Worm (Caenorhabditis elegans) whole organism, L4 larva: ENCODE measurements around the gene K08H2.7.
A peak's percentile ranks its signal among the peaks of the same experiment; 100 is the strongest.

Experiments
- F10B5.3 ChIP-seq: sonication (generic microtip); optimal IDR thresholded peaks from 2 replicates; lab custom pipeline; 2016; ENCODE audit warnings: mild to moderate bottlenecking, missing genetic modification characterization, missing compliant biosample characterization
- F26F4.8 ChIP-seq: fragments of 200-800 bp; sonication (Bioruptor generic); conservative IDR thresholded peaks from 2 replicates; pipeline ENCODE4 v1.3.6; 2022; ENCODE audit warnings: missing genetic modification characterization, missing compliant biosample characterization
- F49E8.2 ChIP-seq: sonication (generic microtip); optimal IDR thresholded peaks from 2 replicates; lab custom pipeline; 2016; ENCODE audit warnings: missing compliant biosample characterization, mild to moderate bottlenecking, missing genetic modification characterization, borderline replicate concordance
- ZK337.2 ChIP-seq: fragments of 200-800 bp; sonication (Bioruptor generic); IDR thresholded peaks from 2 replicates; pipeline ENCODE4 v1.3.6; 2022; ENCODE audit warnings: missing genetic modification reagents, missing genetic modification characterization, missing compliant biosample characterization
- aha-1 ChIP-seq: fragments of 150-350 bp; peaks from one replicate; lab custom pipeline; 2014; ENCODE audit warnings: missing biosample characterization, missing genetic modification characterization
- ama-1 ChIP-seq: fragments of 150-350 bp; optimal IDR thresholded peaks from 2 replicates; lab custom pipeline; 2014; ENCODE audit warnings: inconsistent platforms, mixed read lengths
- ceh-28 ChIP-seq: fragments of 150-350 bp; optimal IDR thresholded peaks from 2 replicates; lab custom pipeline; 2014; ENCODE audit warnings: missing biosample characterization, missing genetic modification reagents, missing genetic modification characterization
- ceh-32 ChIP-seq: sonication (generic microtip); optimal IDR thresholded peaks from 2 replicates; lab custom pipeline; 2016; ENCODE audit warnings: mild to moderate bottlenecking, missing genetic modification characterization, missing compliant biosample characterization; ENCODE audit not compliant: poor library complexity
- ceh-62 ChIP-seq: sonication (generic microtip); optimal IDR thresholded peaks from 2 replicates; lab custom pipeline; 2017; ENCODE audit warnings: missing biosample characterization, missing genetic modification characterization
- ceh-82 ChIP-seq: sonication (generic microtip); optimal IDR thresholded peaks from 2 replicates; lab custom pipeline; 2017; ENCODE audit warnings: missing biosample characterization, missing genetic modification characterization
- cey-2 ChIP-seq: sonication (generic microtip); optimal IDR thresholded peaks from 3 replicates; lab custom pipeline; 2017; ENCODE audit warnings: missing genetic modification characterization, mild to moderate bottlenecking, missing compliant biosample characterization, antibody characterized with exemption, borderline replicate concordance; ENCODE audit not compliant: insufficient read depth
- ctbp-1 ChIP-seq: fragments of 200-800 bp; sonication (Bioruptor generic); IDR thresholded peaks from 2 replicates; pipeline ENCODE4 v1.3.6; 2022; ENCODE audit warnings: missing genetic modification reagents, missing genetic modification characterization, missing compliant biosample characterization
- daf-19 ChIP-seq: fragments of 200-800 bp; sonication (Bioruptor generic); conservative IDR thresholded peaks from 2 replicates; pipeline ENCODE4 v1.3.6; 2022; ENCODE audit warnings: missing genetic modification characterization, missing compliant biosample characterization
- dpl-1 ChIP-seq: fragments of 150-350 bp; optimal IDR thresholded peaks from 2 replicates; lab custom pipeline; 2014; ENCODE audit warnings: missing biosample characterization, missing genetic modification reagents, missing genetic modification characterization
- dve-1 ChIP-seq: sonication (generic microtip); optimal IDR thresholded peaks from 2 replicates; lab custom pipeline; 2017; ENCODE audit warnings: antibody characterized with exemption, mild to moderate bottlenecking, missing genetic modification characterization, missing compliant biosample characterization; ENCODE audit not compliant: insufficient read depth
- egl-27 ChIP-seq: sonication (generic microtip); optimal IDR thresholded peaks from 3 replicates; lab custom pipeline; 2017; ENCODE audit warnings: missing biosample characterization, missing genetic modification reagents, missing genetic modification characterization
- hlh-30 ChIP-seq: sonication (generic microtip); optimal IDR thresholded peaks from 2 replicates; lab custom pipeline; 2017; ENCODE audit warnings: antibody characterized with exemption, mild to moderate bottlenecking, missing genetic modification characterization, missing compliant biosample characterization; ENCODE audit not compliant: insufficient read depth
- jun-1 ChIP-seq: fragments of 150-350 bp; optimal IDR thresholded peaks from 2 replicates; lab custom pipeline; 2014; ENCODE audit warnings: missing biosample characterization, missing genetic modification reagents, missing genetic modification characterization
- lin-13 ChIP-seq: fragments of 150-350 bp; optimal IDR thresholded peaks from 2 replicates; lab custom pipeline; 2014; ENCODE audit warnings: missing biosample characterization, missing genetic modification reagents, missing genetic modification characterization
- lin-15B ChIP-seq: fragments of 150-350 bp; sonication (generic microtip); optimal IDR thresholded peaks from 3 replicates; lab custom pipeline; 2014; ENCODE audit warnings: missing biosample characterization, missing genetic modification characterization
- lin-29 ChIP-seq: fragments of 200-800 bp; sonication (Bioruptor generic); IDR thresholded peaks from 2 replicates; pipeline ENCODE4 v1.3.6; 2022; ENCODE audit warnings: missing genetic modification reagents, missing genetic modification characterization, missing compliant biosample characterization
- lir-3 ChIP-seq: sonication (generic microtip); optimal IDR thresholded peaks from 2 replicates; lab custom pipeline; 2016; ENCODE audit warnings: mild to moderate bottlenecking, missing genetic modification characterization, missing compliant biosample characterization
- lsy-2 ChIP-seq, 2 experiments: fragments of 150-350 bp in 1 of 2; sonication (generic microtip) in 1 of 2; optimal IDR thresholded peaks; 2 replicates each; lab custom pipeline; 2014 to 2017; ENCODE audit warnings: missing biosample characterization in 2 of 2, missing genetic modification characterization in 2 of 2
- madf-5 ChIP-seq, 2 experiments: fragments of 200-800 bp; sonication (Bioruptor generic); IDR thresholded peaks; 2 replicates each; pipeline ENCODE4 v1.3.6; 2022; ENCODE audit warnings: missing compliant biosample characterization in 2 of 2, missing genetic modification characterization in 2 of 2
- mep-1 ChIP-seq: fragments of 150-350 bp; sonication (generic microtip); optimal IDR thresholded peaks from 3 replicates; lab custom pipeline; 2014; ENCODE audit warnings: missing biosample characterization, missing genetic modification characterization
- mes-2 ChIP-seq: sonication (generic microtip); optimal IDR thresholded peaks from 2 replicates; lab custom pipeline; 2016; ENCODE audit warnings: missing genotype, mild to moderate bottlenecking, missing genetic modification characterization, missing compliant biosample characterization; ENCODE audit not compliant: poor library complexity, severe bottlenecking
- mxl-3 ChIP-seq: fragments of 200-800 bp; sonication (Bioruptor generic); optimal IDR thresholded peaks from 2 replicates; lab custom pipeline; 2018; ENCODE audit warnings: mild to moderate bottlenecking, missing genetic modification characterization, missing compliant biosample characterization
- nhr-10 ChIP-seq: fragments of 150-350 bp; optimal IDR thresholded peaks from 2 replicates; lab custom pipeline; 2014; ENCODE audit warnings: missing biosample characterization, missing genetic modification characterization
- nhr-11 ChIP-seq: fragments of 150-350 bp; optimal IDR thresholded peaks from 2 replicates; lab custom pipeline; 2014; ENCODE audit warnings: missing biosample characterization, missing genetic modification characterization
- nhr-48 ChIP-seq: sonication (generic microtip); optimal IDR thresholded peaks from 2 replicates; lab custom pipeline; 2016; ENCODE audit warnings: mild to moderate bottlenecking, missing genetic modification characterization, missing compliant biosample characterization
- nhr-6 ChIP-seq: fragments of 150-350 bp; optimal IDR thresholded peaks from 2 replicates; lab custom pipeline; 2014; ENCODE audit warnings: missing biosample characterization, missing genetic modification characterization
- nhr-77 ChIP-seq: fragments of 150-350 bp; optimal IDR thresholded peaks from 2 replicates; lab custom pipeline; 2014; ENCODE audit warnings: missing biosample characterization, missing genetic modification characterization
- php-3 ChIP-seq: fragments of 200-800 bp; sonication (Bioruptor generic); IDR thresholded peaks from 2 replicates; pipeline ENCODE4 v1.3.6; 2022; ENCODE audit warnings: missing genetic modification reagents, missing genetic modification characterization, missing compliant biosample characterization
- pqm-1 ChIP-seq: sonication (generic microtip); optimal IDR thresholded peaks from 2 replicates; lab custom pipeline; 2017; ENCODE audit warnings: missing biosample characterization, missing genetic modification characterization
- sdz-12 ChIP-seq: fragments of 200-800 bp; sonication (Bioruptor generic); optimal IDR thresholded peaks from 2 replicates; lab custom pipeline; 2018; ENCODE audit warnings: mild to moderate bottlenecking, missing genetic modification characterization, missing compliant biosample characterization
- skn-1 ChIP-seq: fragments of 150-350 bp; optimal IDR thresholded peaks from 2 replicates; lab custom pipeline; 2014; ENCODE audit warnings: missing biosample characterization, missing genetic modification characterization
- snpc-1.2 ChIP-seq: fragments of 200-800 bp; sonication (Bioruptor generic); IDR thresholded peaks from 2 replicates; pipeline ENCODE4 v1.3.6; 2022; ENCODE audit warnings: missing genetic modification reagents, missing genetic modification characterization, missing compliant biosample characterization
- tag-97 ChIP-seq: fragments of 200-800 bp; sonication (Bioruptor generic); IDR thresholded peaks from 2 replicates; pipeline ENCODE4 v1.3.6; 2022; ENCODE audit warnings: missing genetic modification characterization, missing compliant biosample characterization
- tra-1 ChIP-seq: fragments of 200-800 bp; sonication (Bioruptor generic); IDR thresholded peaks from 2 replicates; pipeline ENCODE4 v1.3.6; 2022; ENCODE audit warnings: missing genetic modification reagents, missing genetic modification characterization, missing compliant biosample characterization
- unc-39 ChIP-seq: sonication (generic microtip); optimal IDR thresholded peaks from 2 replicates; lab custom pipeline; 2017; ENCODE audit warnings: missing biosample characterization, missing genetic modification characterization
- unc-62 ChIP-seq, 3 experiments: fragments of 150-350 bp in 1 of 3; sonication (generic microtip); optimal IDR thresholded peaks in 2 of 3; peaks in 1 of 3; 1 replicate in 1 of 3; 2 replicates in 2 of 3; lab custom pipeline; 2014 to 2017; ENCODE audit warnings: missing biosample characterization in 3 of 3, missing genetic modification characterization in 3 of 3, missing genetic modification reagents in 3 of 3, missing genotype in 1 of 3
- zag-1 ChIP-seq: fragments of 150-350 bp; optimal IDR thresholded peaks from 2 replicates; lab custom pipeline; 2014; ENCODE audit warnings: missing biosample characterization, missing genetic modification characterization
- zfp-2 ChIP-seq: sonication (generic microtip); optimal IDR thresholded peaks from 2 replicates; lab custom pipeline; 2016; ENCODE audit warnings: mild to moderate bottlenecking, missing genetic modification characterization, missing compliant biosample characterization
- zfp-3 ChIP-seq: fragments of 200-800 bp; sonication (Bioruptor generic); conservative IDR thresholded peaks from 2 replicates; pipeline ENCODE4 v1.3.6; 2022; ENCODE audit warnings: missing genetic modification reagents, missing genetic modification characterization, missing compliant biosample characterization
- ztf-11 ChIP-seq: fragments of 150-350 bp; optimal IDR thresholded peaks from 2 replicates; lab custom pipeline; 2014; ENCODE audit warnings: missing biosample characterization, missing genetic modification characterization
- ztf-7 ChIP-seq: fragments of 150-350 bp; optimal IDR thresholded peaks from 2 replicates; lab custom pipeline; 2014; ENCODE audit warnings: missing biosample characterization, missing genetic modification characterization

The K08H2.7 gene

ce11 chrX:13226614-13227096, 21.6 kb downstream of the K08H2.7 start, which contains the start of gene skr-21:
Gene skr-21 (minus strand): TSS chrX:13226664.
- peak; percentile 32 for TF ChIP-seq nhr-6
- peak; percentile 64 for TF ChIP-seq ceh-28 (tag; lab: Kevin White, UChicago)
- TF ChIP-seq F49E8.2 (tag; lab: Kevin White, UChicago) = no peak
- TF ChIP-seq nhr-77 (tag; lab: Kevin White, UChicago) = no peak
- peak; percentile 5 for TF ChIP-seq dve-1 (tag; lab: Kevin White, UChicago)

DNA sequence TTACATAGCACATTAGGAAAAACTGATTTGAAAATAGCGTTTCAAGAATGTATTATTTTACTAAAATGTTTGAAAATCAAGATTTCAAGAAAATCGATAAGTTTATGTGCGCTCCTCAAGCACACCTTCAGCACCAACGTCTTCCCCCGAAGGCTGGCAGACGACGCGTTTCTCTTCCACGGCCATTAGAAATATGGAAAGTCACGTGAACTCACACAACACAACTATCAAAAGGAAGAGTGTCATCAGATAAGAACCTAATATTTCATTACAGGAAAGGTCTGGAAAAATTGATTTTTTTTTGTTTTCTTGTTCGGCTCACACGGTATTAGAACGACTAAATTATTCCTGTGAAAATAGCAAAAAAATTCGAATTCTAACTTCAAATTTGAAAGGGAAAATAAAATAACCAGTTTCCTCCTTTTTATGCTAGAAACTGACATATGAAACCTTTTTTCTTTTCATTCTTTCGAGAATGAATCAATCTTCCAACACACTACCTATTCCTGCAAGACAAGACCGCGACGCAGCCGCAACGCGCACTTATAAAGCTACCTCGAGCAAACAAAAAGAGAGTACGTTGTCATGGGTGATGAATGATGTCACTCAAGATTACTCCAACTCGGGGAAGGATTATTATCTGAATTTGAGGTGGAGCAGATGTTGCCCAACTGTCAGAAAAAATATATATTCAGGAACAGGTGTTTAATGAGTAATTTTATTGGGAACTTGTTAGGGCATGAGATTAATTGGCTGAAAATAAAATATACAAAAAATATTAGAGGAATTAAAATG, 22.9 kb downstream of the K08H2.7 start:
- TF ChIP-seq nhr-11 (tag; lab: Kevin White, UChicago) = peak; percentile 26
- no peak for TF ChIP-seq nhr-10
- no peak for TF ChIP-seq lin-13 (GFP tag; lab: Kevin White, UChicago)
- TF ChIP-seq pqm-1 = peak; percentile 13
- no peak for TF ChIP-seq dpl-1 (GFP tag; lab: Kevin White, UChicago)
- peak; percentile 40 for TF ChIP-seq nhr-6
- TF ChIP-seq lin-29 = no peak
- TF ChIP-seq lsy-2 (tag; optimal IDR thresholded peaks at IDR 0.05; lab: Kevin White, UChicago) = peak in 1 of 2 experiments; percentile 36
- no peak for TF ChIP-seq zag-1
- no peak for TF ChIP-seq ztf-11
- TF ChIP-seq cey-2 (tag; lab: Kevin White, UChicago) = no peak
- TF ChIP-seq hlh-30 = peak; percentile 90
- no peak for TF ChIP-seq madf-5 (GFP tag; IDR thresholded peaks at IDR 0.05; lab: Robert Waterston, UW)
- TF ChIP-seq mep-1 (tag; lab: Kevin White, UChicago) = peak; percentile 48
- no peak for TF ChIP-seq ZK337.2 (GFP tag; lab: Robert Waterston, UW)
- no peak for TF ChIP-seq lin-15B (tag; lab: Kevin White, UChicago)
- TF ChIP-seq zfp-2 = no peak
- TF ChIP-seq aha-1 = no peak
- TF ChIP-seq ctbp-1 (GFP tag; lab: Robert Waterston, UW) = no peak
- TF ChIP-seq dve-1 (tag; lab: Kevin White, UChicago) = peak; percentile 32
- no peak for TF ChIP-seq tra-1 (GFP tag; lab: Robert Waterston, UW)
- no peak for TF ChIP-seq F26F4.8 (GFP tag; lab: Robert Waterston, UW)
- TF ChIP-seq lir-3 = no peak
- no peak for TF ChIP-seq ztf-7
- no peak for TF ChIP-seq zfp-3
- TF ChIP-seq ceh-62 (tag; lab: Kevin White, UChicago) = no peak
- TF ChIP-seq unc-62 (GFP tag; optimal IDR thresholded peaks at IDR 0.05 in 1 of 2; lab: Kevin White, UChicago) = peak in 1 of 2 experiments; percentile 93
- TF ChIP-seq unc-62 (tag; optimal IDR thresholded peaks at IDR 0.05; lab: Kevin White, UChicago) = no peak
- TF ChIP-seq F10B5.3 (tag; lab: Kevin White, UChicago) = no peak
- 0 out of 2 replicates have a peak, but pooled peaks have one; percentile 33 for TF ChIP-seq php-3 (GFP tag; lab: Robert Waterston, UW)
- TF ChIP-seq tag-97 (GFP tag; lab: Robert Waterston, UW) = no peak
- no peak for TF ChIP-seq nhr-48 (tag; lab: Kevin White, UChicago)
- no peak for TF ChIP-seq sdz-12 (GFP tag; lab: Kevin White, UChicago)
- TF ChIP-seq daf-19 = no peak
- peak; percentile 61 for TF ChIP-seq mes-2
- TF ChIP-seq ama-1 (lab: Kevin White, UChicago) = no peak
- TF ChIP-seq skn-1 (tag; lab: Kevin White, UChicago) = no peak
- no peak for TF ChIP-seq nhr-77 (tag; lab: Kevin White, UChicago)
- no peak for TF ChIP-seq unc-39 (tag; lab: Kevin White, UChicago)
- TF ChIP-seq mxl-3 (GFP tag; lab: Kevin White, UChicago) = peak; percentile 34
- no peak for TF ChIP-seq egl-27
- no peak for TF ChIP-seq ceh-32 (tag; lab: Kevin White, UChicago)
- TF ChIP-seq snpc-1.2 (GFP tag; lab: Robert Waterston, UW) = no peak
- TF ChIP-seq jun-1 (tag; lab: Kevin White, UChicago) = no peak
- no peak for TF ChIP-seq ceh-82 (tag; lab: Kevin White, UChicago)
- no peak for TF ChIP-seq ceh-28 (tag; lab: Kevin White, UChicago)
